Fruit fly (Drosophila melanogaster) whole organism, embryonic: ENCODE results near the gene CG13309.

Source experiments
- Atf-2 ChIP-seq: fragments of 200-800 bp; sonication (Bioruptor generic); optimal IDR thresholded peaks from 2 replicates; lab custom pipeline; 2016; ENCODE audit warnings: missing biosample characterization, missing genetic modification characterization
- Awh ChIP-seq: fragments of 200-800 bp; sonication (Bioruptor generic); IDR thresholded peaks from 2 replicates; pipeline ENCODE4, ENCODE4 v1.3.6; 2022; ENCODE audit warnings: missing biosample characterization, missing genetic modification characterization
- BtbVII ChIP-seq: fragments of 200-800 bp; sonication (Bioruptor generic); optimal IDR thresholded peaks from 3 replicates; lab custom pipeline; 2017; ENCODE audit warnings: missing biosample characterization, mild to moderate bottlenecking, missing genetic modification characterization
- CG10321 ChIP-seq: fragments of 200-800 bp; sonication (Bioruptor generic); IDR thresholded peaks from 2 replicates; pipeline ENCODE4 v1.3.6; 2022; ENCODE audit warnings: missing biosample characterization, missing genetic modification characterization
- CG10565 ChIP-seq: fragments of 200-800 bp; sonication (Bioruptor generic); optimal IDR thresholded peaks from 3 replicates; lab custom pipeline; 2016; ENCODE audit warnings: missing biosample characterization, mild to moderate bottlenecking, missing genetic modification characterization
- CG11085 ChIP-seq: fragments of 200-800 bp; sonication (Bioruptor generic); IDR thresholded peaks from 2 replicates; pipeline ENCODE4 v1.3.6; 2022; ENCODE audit warnings: missing biosample characterization, missing genetic modification characterization
- CG12155 ChIP-seq: fragments of 200-800 bp; sonication (Bioruptor generic); optimal IDR thresholded peaks from 3 replicates; lab custom pipeline; 2016; ENCODE audit warnings: missing biosample characterization, missing genetic modification characterization
- CG13287 ChIP-seq: fragments of 200-800 bp; sonication (Bioruptor generic); IDR thresholded peaks from 2 replicates; pipeline ENCODE4 v1.3.6; 2022; ENCODE audit warnings: missing biosample characterization, missing genetic modification characterization; ENCODE audit not compliant: partially characterized antibody
- CG15073 ChIP-seq: fragments of 200-800 bp; sonication (Bioruptor generic); optimal IDR thresholded peaks from 2 replicates; lab custom pipeline; 2016; ENCODE audit warnings: missing biosample characterization, missing genetic modification characterization
- CG17186 ChIP-seq: fragments of 200-800 bp; sonication (Bioruptor generic); optimal IDR thresholded peaks from 3 replicates; lab custom pipeline; 2017; ENCODE audit warnings: missing biosample characterization, missing genetic modification reagents, missing genetic modification characterization
- CG1792 ChIP-seq: fragments of 200-800 bp; sonication (Bioruptor generic); optimal IDR thresholded peaks from 2 replicates; lab custom pipeline; 2016; ENCODE audit warnings: missing biosample characterization, missing genetic modification characterization
- CG1832 ChIP-seq: fragments of 200-800 bp; sonication (Bioruptor generic); optimal IDR thresholded peaks from 2 replicates; lab custom pipeline; 2017; ENCODE audit warnings: missing biosample characterization, mild to moderate bottlenecking, missing genetic modification characterization, inconsistent platforms
- CG18764 ChIP-seq: fragments of 200-800 bp; sonication (Bioruptor generic); optimal IDR thresholded peaks from 3 replicates; lab custom pipeline; 2016; ENCODE audit warnings: missing biosample characterization, missing genetic modification characterization
- CG2875 ChIP-seq: fragments of 200-800 bp; sonication (Bioruptor generic); optimal IDR thresholded peaks from 2 replicates; lab custom pipeline; 2017; ENCODE audit warnings: missing biosample characterization, mild to moderate bottlenecking, missing genetic modification characterization, missing genetic modification reagents
- CG30431 ChIP-seq: fragments of 200-800 bp; sonication (Bioruptor generic); optimal IDR thresholded peaks from 2 replicates; lab custom pipeline; 2017; ENCODE audit warnings: missing biosample characterization, missing genetic modification characterization
- CG31224 ChIP-seq: fragments of 200-800 bp; sonication (Bioruptor generic); IDR thresholded peaks from 2 replicates; pipeline ENCODE4 v1.3.6; 2022; ENCODE audit warnings: missing biosample characterization, missing genetic modification characterization
- CG31365 ChIP-seq: fragments of 200-800 bp; sonication (Bioruptor generic); optimal IDR thresholded peaks from 2 replicates; lab custom pipeline; 2018; ENCODE audit warnings: missing biosample characterization, mild to moderate bottlenecking, missing genetic modification characterization
- CG3838 ChIP-seq: fragments of 200-800 bp; sonication (Bioruptor generic); optimal IDR thresholded peaks from 3 replicates; lab custom pipeline; 2016; ENCODE audit warnings: missing biosample characterization, missing genetic modification characterization
- CG4707 ChIP-seq: fragments of 200-800 bp; sonication (Bioruptor generic); optimal IDR thresholded peaks from 2 replicates; lab custom pipeline; 2018; ENCODE audit warnings: missing biosample characterization, mild to moderate bottlenecking, missing genetic modification characterization, moderate library complexity
- CG6654 ChIP-seq: fragments of 200-800 bp; sonication (Bioruptor generic); optimal IDR thresholded peaks from 2 replicates; lab custom pipeline; 2017; ENCODE audit warnings: missing biosample characterization, mild to moderate bottlenecking, missing genetic modification characterization
- CG6854 ChIP-seq: fragments of 200-800 bp; sonication (Bioruptor generic); optimal IDR thresholded peaks from 3 replicates; lab custom pipeline; 2017; ENCODE audit warnings: missing biosample characterization, mild to moderate bottlenecking, missing genetic modification characterization
- CG7963 ChIP-seq: fragments of 200-800 bp; sonication (Bioruptor generic); IDR thresholded peaks from 3 replicates; pipeline ENCODE4 v1.3.6; 2022; ENCODE audit warnings: missing biosample characterization, missing genetic modification characterization; ENCODE audit not compliant: partially characterized antibody
- Ets97D ChIP-seq: fragments of 200-800 bp; sonication (Bioruptor generic); optimal IDR thresholded peaks from 3 replicates; lab custom pipeline; 2016; ENCODE audit warnings: missing biosample characterization, missing genetic modification characterization
- H2.0 ChIP-seq: fragments of 200-800 bp; sonication (Bioruptor generic); IDR thresholded peaks from 2 replicates; pipeline ENCODE4 v1.3.6; 2022; ENCODE audit warnings: missing biosample characterization, missing genetic modification characterization
- Hr39 ChIP-seq: fragments of >200 bp; optimal IDR thresholded peaks from 2 replicates; lab custom pipeline; 2017
- Lhr ChIP-seq: fragments of 200-800 bp; sonication (Bioruptor generic); optimal IDR thresholded peaks from 3 replicates; lab custom pipeline; 2017; ENCODE audit warnings: mild to moderate bottlenecking, missing biosample characterization, missing genetic modification reagents, missing genetic modification characterization
- Myb ChIP-seq: fragments of 200-800 bp; sonication (Bioruptor generic); optimal IDR thresholded peaks from 2 replicates; lab custom pipeline; 2016; ENCODE audit warnings: missing biosample characterization, missing genetic modification characterization
- Nf-YC ChIP-seq: fragments of 200-800 bp; optimal IDR thresholded peaks from 3 replicates; lab custom pipeline; 2019; ENCODE audit warnings: missing biosample characterization, mild to moderate bottlenecking, missing genetic modification characterization, moderate library complexity
- Oli ChIP-seq: fragments of 200-800 bp; sonication (Bioruptor generic); optimal IDR thresholded peaks from 2 replicates; lab custom pipeline; 2018; ENCODE audit warnings: missing biosample characterization, mild to moderate bottlenecking, missing genetic modification characterization, moderate library complexity
- Optix ChIP-seq: fragments of 200-800 bp; sonication (Bioruptor generic); IDR thresholded peaks from 3 replicates; pipeline ENCODE4 v1.3.6; 2022; ENCODE audit warnings: missing biosample characterization, missing genetic modification characterization
- Sox100B ChIP-seq: fragments of 200-800 bp; sonication (Bioruptor generic); optimal IDR thresholded peaks from 3 replicates; lab custom pipeline; 2018; ENCODE audit warnings: missing biosample characterization, mild to moderate bottlenecking, missing genetic modification characterization
- Xbp1 ChIP-seq: fragments of 200-800 bp; sonication (Bioruptor generic); optimal IDR thresholded peaks from 3 replicates; lab custom pipeline; 2016; ENCODE audit warnings: missing biosample characterization, mild to moderate bottlenecking, missing genetic modification characterization
- Xrp1 ChIP-seq: fragments of 200-800 bp; sonication (Bioruptor generic); IDR thresholded peaks from 2 replicates; pipeline ENCODE4 v1.3.6; 2022; ENCODE audit warnings: missing biosample characterization, missing genetic modification characterization
- bcd ChIP-seq: fragments of 200-800 bp; sonication (Bioruptor generic); optimal IDR thresholded peaks from 2 replicates; lab custom pipeline; 2017; ENCODE audit warnings: missing biosample characterization, mild to moderate bottlenecking, missing genetic modification characterization
- cad ChIP-seq: fragments of >200 bp; optimal IDR thresholded peaks from 2 replicates; lab custom pipeline; 2017; ENCODE audit warnings: missing biosample characterization, missing genetic modification characterization
- cas ChIP-seq: fragments of 200-800 bp; sonication (Bioruptor generic); IDR thresholded peaks from 2 replicates; pipeline ENCODE4 v1.3.6; 2022; ENCODE audit warnings: missing biosample characterization, missing genetic modification characterization
- chn ChIP-seq: fragments of 200-800 bp; sonication (Bioruptor generic); optimal IDR thresholded peaks from 2 replicates; lab custom pipeline; 2016; ENCODE audit warnings: missing biosample characterization, missing genetic modification characterization
- dimm ChIP-seq: fragments of 200-800 bp; sonication (Bioruptor generic); IDR thresholded peaks from 2 replicates; pipeline ENCODE4 v1.3.6; 2022; ENCODE audit warnings: missing biosample characterization, missing genetic modification characterization
- dmrt99B ChIP-seq: fragments of 200-800 bp; sonication (Bioruptor generic); optimal IDR thresholded peaks from 2 replicates; lab custom pipeline; 2018; ENCODE audit warnings: missing biosample characterization, mild to moderate bottlenecking, missing genetic modification characterization, moderate library complexity
- ewg ChIP-seq: fragments of 200-800 bp; sonication (Bioruptor generic); optimal IDR thresholded peaks from 3 replicates; lab custom pipeline; 2017; ENCODE audit warnings: mild to moderate bottlenecking, missing biosample characterization, missing genetic modification reagents, missing genetic modification characterization
- fd3F ChIP-seq: fragments of 200-800 bp; sonication (Bioruptor generic); optimal IDR thresholded peaks from 2 replicates; lab custom pipeline; 2018; ENCODE audit warnings: missing biosample characterization, mild to moderate bottlenecking, missing genetic modification characterization, moderate library complexity
- gsb-n ChIP-seq: fragments of 200-800 bp; sonication (Bioruptor generic); optimal IDR thresholded peaks from 3 replicates; lab custom pipeline; 2018; ENCODE audit warnings: missing biosample characterization, mild to moderate bottlenecking, missing genetic modification characterization
- hbn ChIP-seq: fragments of 200-800 bp; sonication (Bioruptor generic); IDR thresholded peaks from 2 replicates; pipeline ENCODE4 v1.3.6; 2022; ENCODE audit warnings: missing biosample characterization, missing genetic modification characterization; ENCODE audit not compliant: partially characterized antibody
- kah ChIP-seq: fragments of 200-800 bp; sonication (Bioruptor generic); optimal IDR thresholded peaks from 2 replicates; lab custom pipeline; 2018; ENCODE audit warnings: missing biosample characterization, mild to moderate bottlenecking, missing genetic modification characterization
- pho ChIP-seq: fragments of 200-800 bp; sonication (Bioruptor generic); optimal IDR thresholded peaks from 2 replicates; lab custom pipeline; 2016; ENCODE audit warnings: missing biosample characterization, missing genetic modification characterization
- pum ChIP-seq: fragments of 200-800 bp; sonication (Bioruptor generic); optimal IDR thresholded peaks from 2 replicates; lab custom pipeline; 2016; ENCODE audit warnings: missing biosample characterization, missing genetic modification characterization
- ro ChIP-seq: fragments of 200-800 bp; sonication (Bioruptor generic); IDR thresholded peaks from 2 replicates; pipeline ENCODE4 v1.3.6; 2022; ENCODE audit warnings: missing biosample characterization, missing genetic modification characterization
- shn ChIP-seq: fragments of 200-800 bp; sonication (Bioruptor generic); optimal IDR thresholded peaks from 3 replicates; lab custom pipeline; 2016; ENCODE audit warnings: missing biosample characterization, missing genetic modification characterization
- sug ChIP-seq: fragments of 200-800 bp; optimal IDR thresholded peaks from 2 replicates; lab custom pipeline; 2019; ENCODE audit warnings: missing biosample characterization, mild to moderate bottlenecking, missing genetic modification characterization, moderate library complexity
- usp ChIP-seq: fragments of >200 bp; optimal IDR thresholded peaks from 2 replicates; lab custom pipeline; 2017; ENCODE audit warnings: missing biosample characterization, missing genetic modification characterization
- vvl ChIP-seq: fragments of 200-800 bp; sonication (Bioruptor generic); IDR thresholded peaks from 2 replicates; pipeline ENCODE4 v1.3.6; 2022; ENCODE audit warnings: missing biosample characterization, missing genetic modification characterization

CG13309 gene

dm6 chr3L:8765969-8766538, 44.1 kb upstream of the CG13309 start (continued):
- peak; percentile 86 for TF ChIP-seq CG31365
- TF ChIP-seq cas (GFP tag; lab: Robert Waterston, UW): peak; percentile 89
- TF ChIP-seq CG12155: peak; percentile 97
- peak; percentile 66 for TF ChIP-seq CG13287 (GFP tag; lab: Robert Waterston, UW)
- TF ChIP-seq gsb-n (tag; lab: Kevin White, UChicago): peak; percentile 95
- peak; percentile 98 for TF ChIP-seq bcd (GFP tag; lab: Kevin White, UChicago)
- no peak for TF ChIP-seq cad (GFP tag; lab: Kevin White, UChicago)
- peak; percentile 99 for TF ChIP-seq dmrt99B (tag; lab: Kevin White, UChicago)
- TF ChIP-seq Nf-YC (tag; lab: Kevin White, UChicago): peak; percentile 91
- TF ChIP-seq CG18764 (GFP tag; lab: Kevin White, UChicago): peak; percentile 91
- TF ChIP-seq Optix (GFP tag; lab: Robert Waterston, UW): peak; percentile 97
- peak; percentile 99 for TF ChIP-seq Atf-2 (GFP tag; lab: Kevin White, UChicago)
- TF ChIP-seq CG1792 (GFP tag; lab: Kevin White, UChicago): peak; percentile 93
- peak; percentile 97 for TF ChIP-seq CG2875 (GFP tag; lab: Kevin White, UChicago)
- peak; percentile 98 for TF ChIP-seq shn (GFP tag; lab: Kevin White, UChicago)
- TF ChIP-seq BtbVII (GFP tag; lab: Kevin White, UChicago): peak; percentile 98
- TF ChIP-seq CG10321: peak; percentile 84
- peak; percentile 98 for TF ChIP-seq fd3F (GFP tag; lab: Kevin White, UChicago)
- TF ChIP-seq CG3838 (GFP tag; lab: Kevin White, UChicago): peak; percentile 89
- TF ChIP-seq vvl (GFP tag; lab: Robert Waterston, UW): peak; percentile 97
- TF ChIP-seq Hr39 (lab: Kevin White, UChicago): no peak
- TF ChIP-seq ro (GFP tag; lab: Robert Waterston, UW): peak; percentile 95
- TF ChIP-seq Xbp1 (GFP tag; lab: Kevin White, UChicago): peak; percentile 98
- TF ChIP-seq CG30431 (GFP tag; lab: Kevin White, UChicago): peak; percentile 99
- peak; percentile 97 for TF ChIP-seq Awh (GFP tag; lab: Robert Waterston, UW)
- peak; percentile 73 for TF ChIP-seq Ets97D
- peak; percentile 97 for TF ChIP-seq ewg (GFP tag; lab: Kevin White, UChicago)
- peak; percentile 92 for TF ChIP-seq dimm (GFP tag; lab: Robert Waterston, UW)
- TF ChIP-seq pum (GFP tag; lab: Kevin White, UChicago): peak; percentile 92
- peak; percentile 87 for TF ChIP-seq Myb (GFP tag; lab: Kevin White, UChicago)
- peak; percentile 90 for TF ChIP-seq CG15073 (GFP tag; lab: Kevin White, UChicago)
- no peak for TF ChIP-seq usp (GFP tag; lab: Kevin White, UChicago)
- TF ChIP-seq kah (GFP tag; lab: Kevin White, UChicago): peak; percentile 89
- TF ChIP-seq sug: peak; percentile 97
- peak; percentile 98 for TF ChIP-seq pho (GFP tag; lab: Kevin White, UChicago)
- TF ChIP-seq CG4707 (GFP tag; lab: Kevin White, UChicago): peak; percentile 94
- TF ChIP-seq hbn (GFP tag; lab: Robert Waterston, UW): no peak
- TF ChIP-seq CG7963: peak; percentile 40; the same call in 1 of the 3 replicates
- TF ChIP-seq Oli (tag; lab: Kevin White, UChicago): peak; percentile 100
- TF ChIP-seq CG6854: peak; percentile 89
- TF ChIP-seq chn: peak; percentile 98
- peak; percentile 92 for TF ChIP-seq CG17186
- peak; percentile 97 for TF ChIP-seq H2.0 (GFP tag; lab: Robert Waterston, UW)
- peak; percentile 98 for TF ChIP-seq Xrp1 (GFP tag; lab: Robert Waterston, UW)
- TF ChIP-seq CG6654 (GFP tag; lab: Kevin White, UChicago): peak; percentile 93
- TF ChIP-seq Sox100B (GFP tag; lab: Kevin White, UChicago): peak; percentile 99
- TF ChIP-seq Lhr (GFP tag; lab: Kevin White, UChicago): peak; percentile 96
- TF ChIP-seq CG1832 (GFP tag; lab: Kevin White, UChicago): no peak
- TF ChIP-seq CG31224 (GFP tag; lab: Robert Waterston, UW): peak; percentile 94
- TF ChIP-seq CG11085 (GFP tag; lab: Robert Waterston, UW): peak; percentile 94
- peak; percentile 94 for TF ChIP-seq CG10565 (GFP tag; lab: Kevin White, UChicago)
